Fruit fly (Drosophila melanogaster) whole organism, wandering third instar larva: ENCODE data around the gene Nfs1.

Experiments
- Abd-B ChIP-seq: fragments of >200 bp; optimal IDR thresholded peaks from 2 replicates; lab custom pipeline; 2017; ENCODE audit warnings: missing biosample characterization, missing genetic modification characterization
- CG32264 ChIP-seq: fragments of 200-800 bp; sonication (Bioruptor generic); optimal IDR thresholded peaks from 2 replicates; lab custom pipeline; 2016; ENCODE audit warnings: missing biosample characterization, missing genetic modification characterization
- CG9705 ChIP-seq: fragments of 200-800 bp; sonication (Bioruptor generic); optimal IDR thresholded peaks from 2 replicates; lab custom pipeline; 2018; ENCODE audit warnings: missing biosample characterization, mild to moderate bottlenecking, missing genetic modification characterization
- CrebA ChIP-seq: fragments of 200-800 bp; sonication (Bioruptor generic); optimal IDR thresholded peaks from 2 replicates; lab custom pipeline; 2016; ENCODE audit warnings: missing biosample characterization, mild to moderate bottlenecking, missing genetic modification characterization, borderline replicate concordance
- Dif ChIP-seq: fragments of 200-275, 200-300 bp; sonication (Bioruptor generic); optimal IDR thresholded peaks from 2 replicates; lab custom pipeline; 2018; ENCODE audit warnings: missing biosample characterization, missing genetic modification characterization; ENCODE audit not compliant: partially characterized antibody
- GATAd ChIP-seq: sonication (Bioruptor generic); optimal IDR thresholded peaks from 2 replicates; lab custom pipeline; 2016; ENCODE audit warnings: missing biosample characterization, missing genetic modification characterization
- HLH106 ChIP-seq: fragments of 200-800 bp; optimal IDR thresholded peaks from 3 replicates; lab custom pipeline; 2019; ENCODE audit warnings: missing biosample characterization, mild to moderate bottlenecking, missing genetic modification characterization, moderate library complexity
- Hr78 ChIP-seq: fragments of >200 bp; optimal IDR thresholded peaks from 2 replicates; lab custom pipeline; 2017; ENCODE audit warnings: missing biosample characterization, missing genetic modification characterization
- Hr83 ChIP-seq: fragments of 200-300 bp; sonication (Bioruptor generic); optimal IDR thresholded peaks from 2 replicates; lab custom pipeline; 2016; ENCODE audit warnings: missing biosample characterization, mild to moderate bottlenecking, missing genetic modification characterization, moderate library complexity; ENCODE audit not compliant: poor library complexity, severe bottlenecking
- Jra ChIP-seq: sonication (Bioruptor generic); optimal IDR thresholded peaks from 2 replicates; lab custom pipeline; 2016; ENCODE audit warnings: missing biosample characterization, missing genetic modification characterization
- Mio ChIP-seq: sonication (Bioruptor generic); optimal IDR thresholded peaks from 2 replicates; lab custom pipeline; 2016; ENCODE audit warnings: missing biosample characterization, missing genetic modification characterization
- Myc ChIP-seq: fragments of >200 bp; optimal IDR thresholded peaks from 2 replicates; lab custom pipeline; 2017
- N ChIP-seq: fragments of >200 bp; optimal IDR thresholded peaks from 2 replicates; lab custom pipeline; 2018; ENCODE audit warnings: missing biosample characterization, missing external identifiers, missing genetic modification characterization
- Rel ChIP-seq, 2 experiments: fragments of 200-800 bp; sonication (Bioruptor generic) in 1 of 2; optimal IDR thresholded peaks; 2 replicates in 1 of 2; 3 replicates in 1 of 2; lab custom pipeline; 2016 to 2019; ENCODE audit warnings: mild to moderate bottlenecking in 2 of 2, missing biosample characterization in 2 of 2, missing genetic modification characterization in 2 of 2, moderate library complexity in 1 of 2
- Sp1 ChIP-seq: fragments of 200-800 bp; sonication (Bioruptor generic); optimal IDR thresholded peaks from 3 replicates; lab custom pipeline; 2019; ENCODE audit warnings: missing biosample characterization, mild to moderate bottlenecking, missing genetic modification characterization, moderate library complexity
- Vsx2 ChIP-seq: fragments of 200-300, 225-300 bp; sonication (Bioruptor generic); optimal IDR thresholded peaks from 2 replicates; lab custom pipeline; 2018; ENCODE audit warnings: missing biosample characterization, missing genetic modification characterization; ENCODE audit not compliant: partially characterized antibody
- brk ChIP-seq: fragments of 200-800 bp; sonication (Bioruptor generic); optimal IDR thresholded peaks from 2 replicates; lab custom pipeline; 2016; ENCODE audit warnings: missing biosample characterization, mild to moderate bottlenecking, missing genetic modification characterization
- dl ChIP-seq, 2 experiments: fragments of 175-275, 200-275 bp in 1 of 2; fragments of 200-275 bp in 1 of 2; sonication (Bioruptor generic); optimal IDR thresholded peaks; lab custom pipeline; 2018; ENCODE audit warnings: mild to moderate bottlenecking in 2 of 2, missing biosample characterization in 2 of 2, missing genetic modification characterization in 2 of 2, moderate library complexity in 2 of 2; ENCODE audit not compliant: partially characterized antibody in 2 of 2, insufficient read depth in 1 of 2
- dmrt93B ChIP-seq: fragments of 200-800 bp; sonication (Bioruptor generic); optimal IDR thresholded peaks from 2 replicates; lab custom pipeline; 2018; ENCODE audit warnings: missing biosample characterization, mild to moderate bottlenecking, missing genetic modification characterization
- dsf ChIP-seq: sonication (Bioruptor generic); optimal IDR thresholded peaks from 2 replicates; lab custom pipeline; 2016; ENCODE audit warnings: missing biosample characterization, missing genetic modification characterization, borderline replicate concordance
- ey ChIP-seq: fragments of 200-800 bp; sonication (Bioruptor generic); optimal IDR thresholded peaks from 2 replicates; lab custom pipeline; 2016; ENCODE audit warnings: missing biosample characterization, missing genetic modification characterization
- fru ChIP-seq: fragments of 200-800 bp; sonication (Bioruptor generic); optimal IDR thresholded peaks from 3 replicates; lab custom pipeline; 2016; ENCODE audit warnings: missing biosample characterization, mild to moderate bottlenecking, missing genetic modification characterization
- h ChIP-seq: fragments of 200-800 bp; sonication (Bioruptor generic); optimal IDR thresholded peaks from 3 replicates; lab custom pipeline; 2016; ENCODE audit warnings: missing biosample characterization, mild to moderate bottlenecking, missing genetic modification characterization
- pan ChIP-seq: fragments of >200 bp; optimal IDR thresholded peaks from 2 replicates; lab custom pipeline; 2017
- psq ChIP-seq: fragments of 200-800 bp; sonication (Bioruptor generic); optimal IDR thresholded peaks from 3 replicates; lab custom pipeline; 2017; ENCODE audit warnings: missing biosample characterization, mild to moderate bottlenecking, missing genetic modification characterization, moderate library complexity
- rgr ChIP-seq: fragments of 200-800 bp; sonication (Bioruptor generic); optimal IDR thresholded peaks from 3 replicates; lab custom pipeline; 2016; ENCODE audit warnings: missing biosample characterization, mild to moderate bottlenecking, missing genetic modification characterization
- sage ChIP-seq: fragments of 200-800 bp; sonication (Bioruptor generic); optimal IDR thresholded peaks from 2 replicates; lab custom pipeline; 2016; ENCODE audit warnings: missing biosample characterization, mild to moderate bottlenecking, missing genetic modification characterization
- tai ChIP-seq: sonication (Bioruptor generic); optimal IDR thresholded peaks from 2 replicates; lab custom pipeline; 2016; ENCODE audit warnings: missing biosample characterization, missing genetic modification characterization
- usp ChIP-seq: fragments of >200 bp; optimal IDR thresholded peaks from 2 replicates; lab custom pipeline; 2017; ENCODE audit warnings: missing biosample characterization, missing genetic modification characterization
- woc ChIP-seq: sonication (Bioruptor generic); optimal IDR thresholded peaks from 2 replicates; lab custom pipeline; 2016; ENCODE audit warnings: missing biosample characterization, mild to moderate bottlenecking, missing genetic modification characterization

The Nfs1 gene

DNA sequence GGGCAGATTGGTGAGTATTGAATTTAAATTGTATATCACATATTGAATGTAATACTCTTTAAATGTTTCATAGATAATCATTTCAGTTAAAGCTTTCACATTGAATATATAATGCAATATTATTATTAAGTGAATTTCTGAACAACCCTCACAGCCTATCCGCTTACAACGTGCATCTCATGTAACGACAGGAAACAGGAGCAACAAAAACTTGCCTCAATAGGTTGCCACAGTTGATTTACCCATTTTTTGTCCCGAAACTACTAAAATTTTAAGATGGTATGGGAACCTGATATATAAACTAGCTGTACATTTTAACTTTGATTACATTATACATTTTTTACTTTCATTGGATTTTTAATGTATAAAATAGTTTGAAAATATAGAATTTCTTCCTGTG, 40.7 kb upstream of the Nfs1 start:
- no peak for TF ChIP-seq woc
- no peak for TF ChIP-seq dl (GFP tag; optimal IDR thresholded peaks at IDR 0.05; lab: Kevin White, UChicago; ENCODE audit: insufficient read depth in 1 of 2, partially characterized antibody in 2 of 2)
- no peak for TF ChIP-seq CrebA
- no peak for TF ChIP-seq Hr83
- TF ChIP-seq Hr78 = no peak
- no peak for TF ChIP-seq psq
- no peak for TF ChIP-seq CG32264 (GFP tag; lab: Kevin White, UChicago)
- no peak for TF ChIP-seq Myc (lab: Kevin White, UChicago)
- TF ChIP-seq tai (GFP tag; lab: Kevin White, UChicago) = no peak
- TF ChIP-seq Rel (GFP tag; optimal IDR thresholded peaks at IDR 0.05; lab: Kevin White, UChicago) = no peak
- no peak for TF ChIP-seq Rel (tag; optimal IDR thresholded peaks at IDR 0.05; lab: Kevin White, UChicago)
- TF ChIP-seq Abd-B (GFP tag; lab: Kevin White, UChicago) = no peak
- no peak for TF ChIP-seq Sp1 (GFP tag; lab: Kevin White, UChicago)
- TF ChIP-seq ey (GFP tag; lab: Kevin White, UChicago) = no peak
- TF ChIP-seq Jra (GFP tag; lab: Kevin White, UChicago) = no peak
- TF ChIP-seq N (GFP tag; lab: Kevin White, UChicago) = no peak
- TF ChIP-seq usp (GFP tag; lab: Kevin White, UChicago) = no peak
- no peak for TF ChIP-seq fru

DNA sequence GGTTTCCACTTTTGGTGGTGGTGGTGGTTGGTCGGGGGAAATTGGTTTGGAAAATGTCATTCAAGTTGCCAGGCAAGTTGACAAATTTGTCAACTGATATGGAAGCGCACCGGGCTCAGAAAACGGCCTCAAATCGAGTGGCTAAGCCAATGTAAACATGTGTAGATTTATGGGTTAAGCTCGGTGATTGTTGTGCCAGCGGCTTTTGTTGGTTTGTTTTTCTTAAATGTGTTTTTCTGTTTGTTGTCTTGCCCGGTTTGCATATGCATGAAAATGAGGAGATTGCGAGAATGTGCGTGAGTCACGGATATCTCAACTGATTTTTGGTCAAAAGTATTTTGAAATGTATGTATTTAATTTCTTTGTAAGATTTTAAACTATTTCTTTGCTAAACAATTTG, 38.5 kb upstream of the Nfs1 start:
- TF ChIP-seq dsf (GFP tag; lab: Kevin White, UChicago) = no peak
- no peak for TF ChIP-seq dmrt93B (GFP tag; lab: Kevin White, UChicago)
- no peak for TF ChIP-seq GATAd (GFP tag; lab: Kevin White, UChicago)
- no peak for TF ChIP-seq Vsx2 (GFP tag; lab: Kevin White, UChicago)
- no peak for TF ChIP-seq woc
- TF ChIP-seq brk (GFP tag; lab: Kevin White, UChicago) = no peak
- TF ChIP-seq h (GFP tag; lab: Kevin White, UChicago) = no peak
- TF ChIP-seq Dif (GFP tag; lab: Kevin White, UChicago) = no peak
- no peak for TF ChIP-seq rgr (GFP tag; lab: Kevin White, UChicago)
- TF ChIP-seq HLH106 (tag; lab: Kevin White, UChicago) = no peak
- no peak for TF ChIP-seq sage
- no peak for TF ChIP-seq Mio (GFP tag; lab: Kevin White, UChicago)
- TF ChIP-seq CrebA = no peak
- TF ChIP-seq dl (GFP tag; optimal IDR thresholded peaks at IDR 0.05; lab: Kevin White, UChicago; ENCODE audit: insufficient read depth in 1 of 2, partially characterized antibody in 2 of 2) = no peak
- no peak for TF ChIP-seq Myc (lab: Kevin White, UChicago)
- TF ChIP-seq tai (GFP tag; lab: Kevin White, UChicago) = no peak
- TF ChIP-seq Sp1 (GFP tag; lab: Kevin White, UChicago) = no peak
- TF ChIP-seq Jra (GFP tag; lab: Kevin White, UChicago) = no peak
- TF ChIP-seq, all 38 proteins: peak for 0

DNA sequence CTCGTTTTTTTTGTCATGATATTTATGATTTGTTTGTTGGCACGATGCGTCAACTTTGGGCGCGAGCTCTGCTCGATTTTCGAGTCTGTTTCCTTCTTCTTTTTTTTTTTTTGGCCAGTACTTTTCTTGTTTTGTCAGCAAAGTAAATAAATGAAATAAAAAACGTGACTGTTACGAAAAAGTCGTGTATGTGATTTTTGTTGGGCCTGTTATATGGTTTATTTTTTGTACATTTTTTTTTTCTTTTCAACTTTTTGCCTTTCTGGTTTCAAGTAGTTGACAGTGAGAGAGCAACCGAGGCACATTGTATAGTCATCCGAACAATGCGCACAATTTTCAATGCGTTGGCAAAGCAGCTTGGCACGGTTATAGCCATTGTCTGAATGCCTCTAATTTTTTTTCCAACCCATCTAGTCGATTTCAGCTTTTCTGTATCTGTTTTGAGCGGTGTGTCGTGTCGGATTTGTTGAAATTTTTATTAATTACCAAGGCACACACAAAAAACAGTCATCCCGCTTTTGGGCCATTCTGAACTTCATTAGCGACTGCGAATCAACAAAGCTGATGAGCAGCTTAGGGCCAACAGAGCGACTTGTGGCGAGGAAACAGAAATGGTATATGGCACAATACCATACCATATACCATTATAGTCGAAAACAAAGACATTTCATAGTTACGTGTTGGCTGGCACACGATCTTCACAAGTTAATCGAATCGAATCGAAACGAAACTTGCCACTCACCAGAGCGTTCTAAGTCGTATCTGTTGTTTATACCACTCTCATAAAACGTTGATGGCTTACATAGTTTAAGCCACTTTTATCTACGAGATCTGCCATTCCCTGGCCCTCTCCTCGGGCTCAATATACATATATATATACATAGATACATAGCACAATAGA, 35.8 kb upstream of the Nfs1 start:
- TF ChIP-seq HLH106 (tag; lab: Kevin White, UChicago) (no peak), CG9705 (GFP tag; lab: Kevin White, UChicago) (no peak), dsf (GFP tag; lab: Kevin White, UChicago) (no peak), Dif (GFP tag; lab: Kevin White, UChicago) (no peak), pan (lab: Kevin White, UChicago) (no peak)
